Worm (Caenorhabditis elegans) whole organism, early embryonic: ENCODE results near the gene mes-6.

Experiments
- B0310.2 ChIP-seq: sonication (generic microtip); optimal IDR thresholded peaks from 2 replicates; lab custom pipeline; 2016; ENCODE audit warnings: mild to moderate bottlenecking, missing genetic modification characterization, missing compliant biosample characterization
- F13C5.2 ChIP-seq: sonication (generic microtip); optimal IDR thresholded peaks from 2 replicates; lab custom pipeline; 2017; ENCODE audit warnings: mild to moderate bottlenecking, missing genetic modification characterization, inconsistent platforms, missing compliant biosample characterization
- aly-1 ChIP-seq: sonication (generic microtip); optimal IDR thresholded peaks from 2 replicates; lab custom pipeline; 2016; ENCODE audit warnings: missing genetic modification characterization, missing compliant biosample characterization
- ama-1 ChIP-seq: fragments of 150-350 bp; optimal IDR thresholded peaks from 2 replicates; lab custom pipeline; 2014
- ceh-13 ChIP-seq: fragments of 200-800 bp; sonication (Bioruptor generic); optimal IDR thresholded peaks from 2 replicates; lab custom pipeline; 2018; ENCODE audit warnings: mild to moderate bottlenecking, missing genetic modification characterization, missing compliant biosample characterization
- ceh-36 ChIP-seq: sonication (generic microtip); optimal IDR thresholded peaks from 2 replicates; lab custom pipeline; 2016; ENCODE audit warnings: missing genetic modification characterization, inconsistent platforms, missing compliant biosample characterization
- ets-7 ChIP-seq: sonication (generic microtip); optimal IDR thresholded peaks from 2 replicates; lab custom pipeline; 2016; ENCODE audit warnings: missing genotype, missing genetic modification characterization, missing compliant biosample characterization
- flt-1 ChIP-seq: fragments of 200-800 bp; sonication (Bioruptor generic); IDR thresholded peaks from 2 replicates; pipeline ENCODE4 v1.3.6; 2022; ENCODE audit warnings: missing genetic modification characterization, missing compliant biosample characterization
- hmbx-1 ChIP-seq: sonication (generic microtip); optimal IDR thresholded peaks from 2 replicates; lab custom pipeline; 2016; ENCODE audit warnings: mild to moderate bottlenecking, missing genetic modification characterization, missing compliant biosample characterization
- hmg-4 ChIP-seq: fragments of 200-800 bp; sonication (Bioruptor generic); optimal IDR thresholded peaks from 2 replicates; lab custom pipeline; 2018; ENCODE audit warnings: mild to moderate bottlenecking, missing genetic modification characterization, missing compliant biosample characterization
- hnd-1 ChIP-seq: sonication (generic microtip); optimal IDR thresholded peaks from 2 replicates; lab custom pipeline; 2016; ENCODE audit warnings: missing genetic modification characterization, missing compliant biosample characterization
- pes-1 ChIP-seq: fragments of 200-800 bp; sonication (Bioruptor generic); IDR thresholded peaks from 2 replicates; pipeline ENCODE4 v1.3.6; 2022; ENCODE audit warnings: missing genetic modification reagents, missing genetic modification characterization, missing compliant biosample characterization
- scrt-1 ChIP-seq: fragments of 200-800 bp; sonication (Bioruptor generic); IDR thresholded peaks from 2 replicates; pipeline ENCODE4 v1.3.6; 2022; ENCODE audit warnings: missing genetic modification characterization, missing compliant biosample characterization
- sea-1 ChIP-seq: fragments of 200-800 bp; sonication (Bioruptor generic); conservative IDR thresholded peaks from 2 replicates; pipeline ENCODE4 v1.3.6; 2022; ENCODE audit warnings: missing genetic modification characterization, missing compliant biosample characterization
- tbx-11 ChIP-seq: fragments of 200-800 bp; sonication (Bioruptor generic); IDR thresholded peaks from 2 replicates; pipeline ENCODE4 v1.3.6; 2022; ENCODE audit warnings: missing genetic modification characterization, missing compliant biosample characterization
- tbx-37 ChIP-seq: fragments of 200-800 bp; sonication (Bioruptor generic); conservative IDR thresholded peaks from 2 replicates; pipeline ENCODE4 v1.3.6; 2022; ENCODE audit warnings: missing genetic modification reagents, missing genetic modification characterization, missing compliant biosample characterization
- tra-4 ChIP-seq: sonication (generic microtip); optimal IDR thresholded peaks from 2 replicates; lab custom pipeline; 2017; ENCODE audit warnings: missing genetic modification characterization, missing compliant biosample characterization

The mes-6 gene

DNA sequence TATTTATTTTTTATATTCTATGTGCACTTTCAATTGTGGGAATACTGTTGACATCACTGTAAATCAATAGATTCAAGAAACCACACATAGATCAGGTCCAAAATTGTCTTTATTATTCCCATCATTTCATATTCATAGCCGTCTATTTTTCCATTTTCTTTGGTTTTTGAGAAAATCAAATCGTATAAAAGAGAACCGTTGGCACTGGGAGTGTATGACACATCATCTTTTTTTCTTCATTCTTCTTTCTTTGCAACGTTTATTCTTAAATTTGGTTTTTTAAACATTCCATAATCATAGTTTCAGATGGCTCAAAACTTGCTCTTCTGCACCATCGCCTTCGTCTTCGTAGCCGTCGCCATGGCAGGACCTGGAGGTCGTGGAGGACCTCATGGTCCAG lies 21.2 kb upstream of the mes-6 start, which contains the start of gene srlf-2:
TSS of gene srlf-2 (plus strand) at position 301 of the 400 bp plus-strand sequence.
- TF ChIP-seq flt-1 (GFP tag; lab: Robert Waterston, UW), result no peak
- no peak for TF ChIP-seq tra-4 (tag; lab: Kevin White, UChicago)
- TF ChIP-seq aly-1 (tag; lab: Kevin White, UChicago), result no peak
- TF ChIP-seq F13C5.2 (tag; lab: Kevin White, UChicago), result no peak
- no peak for TF ChIP-seq hmg-4
- no peak for TF ChIP-seq ceh-36 (tag; lab: Kevin White, UChicago)
- no peak for TF ChIP-seq hmbx-1 (tag; lab: Kevin White, UChicago)
- TF ChIP-seq pes-1 (GFP tag; lab: Robert Waterston, UW), result no peak
- TF ChIP-seq ceh-13, result no peak
- no peak for TF ChIP-seq hnd-1 (tag; lab: Kevin White, UChicago)
- TF ChIP-seq tbx-11 (GFP tag; lab: Robert Waterston, UW), result no peak
- no peak for TF ChIP-seq ama-1 (lab: Kevin White, UChicago)
- TF ChIP-seq scrt-1, result no peak
- TF ChIP-seq sea-1 (GFP tag; lab: Robert Waterston, UW), result no peak
- TF ChIP-seq B0310.2, result no peak
- no peak for TF ChIP-seq tbx-37
- no peak for TF ChIP-seq ets-7 (tag; lab: Kevin White, UChicago)

ce11 chrIV:8492242-8492641 lies 18.8 kb upstream of the mes-6 start, which contains the start of gene sru-7:
TSS of gene sru-7 (plus strand) at chrIV:8492542.
- TF ChIP-seq ets-7 (tag; lab: Kevin White, UChicago) (no peak), sea-1 (GFP tag; lab: Robert Waterston, UW) (no peak), F13C5.2 (tag; lab: Kevin White, UChicago) (no peak), ama-1 (lab: Kevin White, UChicago) (no peak), pes-1 (GFP tag; lab: Robert Waterston, UW) (no peak), scrt-1 (no peak), ceh-36 (tag; lab: Kevin White, UChicago) (no peak), B0310.2 (no peak), aly-1 (tag; lab: Kevin White, UChicago) (no peak), hmg-4 (no peak), hnd-1 (tag; lab: Kevin White, UChicago) (no peak), tra-4 (tag; lab: Kevin White, UChicago) (no peak), tbx-11 (GFP tag; lab: Robert Waterston, UW) (no peak), hmbx-1 (tag; lab: Kevin White, UChicago) (no peak), tbx-37 (no peak)

DNA sequence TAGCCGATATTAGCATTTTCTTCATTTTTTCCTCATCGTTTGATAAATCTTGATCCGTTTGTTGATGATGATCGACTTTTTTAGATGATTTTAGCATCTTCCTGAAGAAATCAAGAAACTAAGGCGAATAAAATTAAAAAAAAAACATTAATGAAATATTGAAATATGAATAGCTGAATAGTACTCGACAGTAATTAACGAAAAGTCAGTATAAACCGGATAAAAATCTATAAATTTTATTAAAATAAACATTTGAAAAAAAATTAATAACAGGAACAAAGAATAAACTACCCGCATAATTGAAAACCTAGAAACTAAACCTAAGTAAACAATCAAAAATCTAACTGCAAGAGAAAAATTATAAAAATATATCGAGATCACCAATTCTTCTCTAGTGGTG lies 14.8 kb upstream of the mes-6 start, which contains the start of gene C28C12.12:
TSS of gene C28C12.12 (minus strand) at position 101 of the 400 bp plus-strand sequence.
- TF ChIP-seq scrt-1, result no peak
- TF ChIP-seq ets-7 (tag; lab: Kevin White, UChicago), result no peak
- no peak for TF ChIP-seq tbx-11 (GFP tag; lab: Robert Waterston, UW)
- TF ChIP-seq ceh-13, result no peak
- TF ChIP-seq aly-1 (tag; lab: Kevin White, UChicago), result no peak
- no peak for TF ChIP-seq hnd-1 (tag; lab: Kevin White, UChicago)
- no peak for TF ChIP-seq sea-1 (GFP tag; lab: Robert Waterston, UW)
- TF ChIP-seq ama-1 (lab: Kevin White, UChicago), result no peak
- no peak for TF ChIP-seq tra-4 (tag; lab: Kevin White, UChicago)
- TF ChIP-seq F13C5.2 (tag; lab: Kevin White, UChicago), result no peak
- TF ChIP-seq pes-1 (GFP tag; lab: Robert Waterston, UW), result no peak
- TF ChIP-seq flt-1 (GFP tag; lab: Robert Waterston, UW), result no peak
- no peak for TF ChIP-seq B0310.2
- no peak for TF ChIP-seq hmbx-1 (tag; lab: Kevin White, UChicago)

DNA sequence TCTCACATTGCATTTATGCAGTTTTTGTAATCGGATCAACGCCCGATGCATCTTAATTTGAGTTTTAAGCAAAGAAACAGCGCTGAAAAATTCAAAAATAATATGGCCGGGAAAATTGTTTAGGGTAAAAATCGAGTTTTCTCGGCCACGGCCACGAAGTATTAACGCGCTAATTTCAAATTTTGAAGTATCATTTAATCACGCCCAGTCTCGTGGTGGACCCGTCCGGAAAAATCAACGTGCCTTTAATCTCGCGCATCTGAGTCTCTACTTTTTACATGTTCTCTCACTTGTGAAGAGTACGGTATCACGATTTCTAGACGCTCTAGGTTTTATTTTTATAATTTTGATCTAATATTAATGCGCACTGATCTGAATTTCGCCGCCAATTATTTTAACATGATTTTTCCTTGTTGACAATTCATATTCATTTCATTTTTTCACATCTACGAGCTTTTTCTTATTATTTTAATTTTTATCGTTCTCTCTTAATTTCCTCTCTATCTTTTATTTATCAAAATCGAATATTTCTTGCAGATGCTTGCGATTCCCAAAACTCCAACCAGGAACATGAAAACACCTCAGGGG lies 12.2 kb upstream of the mes-6 start, which contains the start of the genes acdh-13 and mesp-1:
TSS of gene acdh-13 (minus strand) at position 51 of the 588 bp plus-strand sequence.
TSS of gene mesp-1 (plus strand) at position 538 of the 588 bp plus-strand sequence.
- TF ChIP-seq ceh-13 (no peak), tbx-37 (peak; percentile 54; the same call in 1 of the 2 replicates)

DNA sequence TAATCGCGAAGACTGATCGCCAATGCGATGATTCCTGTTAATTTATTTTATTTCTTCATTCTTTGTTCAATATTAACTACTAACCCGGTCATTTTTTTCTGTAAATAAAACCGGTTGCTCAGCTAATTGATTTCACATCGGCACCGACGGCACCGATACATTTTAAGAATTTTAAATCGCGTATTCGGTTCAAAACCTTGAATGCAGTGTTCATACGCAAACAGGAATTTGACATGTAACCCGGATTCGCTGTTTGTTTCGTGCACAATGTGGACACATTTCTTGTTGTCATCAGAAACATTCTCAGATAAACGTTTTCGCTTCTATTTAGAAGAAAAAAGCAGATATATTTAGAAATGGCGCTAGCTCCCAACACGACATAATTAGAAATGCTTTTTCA lies 11.1 kb upstream of the mes-6 start:
- no peak for TF ChIP-seq ets-7 (tag; lab: Kevin White, UChicago)
- no peak for TF ChIP-seq sea-1 (GFP tag; lab: Robert Waterston, UW)
- no peak for TF ChIP-seq hnd-1 (tag; lab: Kevin White, UChicago)
- no peak for TF ChIP-seq flt-1 (GFP tag; lab: Robert Waterston, UW)
- TF ChIP-seq ama-1 (lab: Kevin White, UChicago), result no peak
- TF ChIP-seq hmbx-1 (tag; lab: Kevin White, UChicago), result no peak

- no peak for TF ChIP-seq aly-1 (tag; lab: Kevin White, UChicago)
- no peak for TF ChIP-seq hmbx-1 (tag; lab: Kevin White, UChicago)
- no peak for TF ChIP-seq hmg-4
- no peak for TF ChIP-seq flt-1 (GFP tag; lab: Robert Waterston, UW)
- TF ChIP-seq tra-4 (tag; lab: Kevin White, UChicago), result no peak
- TF ChIP-seq ets-7 (tag; lab: Kevin White, UChicago), result no peak
- no peak for TF ChIP-seq ceh-13
- TF ChIP-seq tbx-11 (GFP tag; lab: Robert Waterston, UW), result no peak
- no peak for TF ChIP-seq scrt-1
- TF ChIP-seq B0310.2, result no peak
Measured at ce11 chrIV:8501382-8501781, 9.7 kb upstream of the mes-6 start, which contains the start of gene C28C12.1. TSS of gene C28C12.1 (plus strand) at chrIV:8501682.

ce11 chrIV:8506034-8506433 lies 5.0 kb upstream of the mes-6 start:
- TF ChIP-seq tra-4 (tag; lab: Kevin White, UChicago), result no peak
- no peak for TF ChIP-seq tbx-11 (GFP tag; lab: Robert Waterston, UW)
- no peak for TF ChIP-seq ceh-36 (tag; lab: Kevin White, UChicago)
- TF ChIP-seq ceh-13, result no peak
- TF ChIP-seq aly-1 (tag; lab: Kevin White, UChicago), result no peak
- no peak for TF ChIP-seq ama-1 (lab: Kevin White, UChicago)
- no peak for TF ChIP-seq sea-1 (GFP tag; lab: Robert Waterston, UW)
- TF ChIP-seq pes-1 (GFP tag; lab: Robert Waterston, UW), result no peak
- TF ChIP-seq hnd-1 (tag; lab: Kevin White, UChicago), result no peak
